Fruit fly (Drosophila melanogaster) ovary, adult (tissue): ENCODE data around the gene CG11857.

ENCODE experiments used
- CG17801 ChIP-seq: fragments of 200-800 bp; optimal IDR thresholded peaks from 2 replicates; lab custom pipeline; 2019; ENCODE audit warnings: missing biosample characterization, mild to moderate bottlenecking, missing genetic modification characterization, moderate library complexity; ENCODE audit not compliant: partially characterized antibody

Gene CG11857

DNA sequence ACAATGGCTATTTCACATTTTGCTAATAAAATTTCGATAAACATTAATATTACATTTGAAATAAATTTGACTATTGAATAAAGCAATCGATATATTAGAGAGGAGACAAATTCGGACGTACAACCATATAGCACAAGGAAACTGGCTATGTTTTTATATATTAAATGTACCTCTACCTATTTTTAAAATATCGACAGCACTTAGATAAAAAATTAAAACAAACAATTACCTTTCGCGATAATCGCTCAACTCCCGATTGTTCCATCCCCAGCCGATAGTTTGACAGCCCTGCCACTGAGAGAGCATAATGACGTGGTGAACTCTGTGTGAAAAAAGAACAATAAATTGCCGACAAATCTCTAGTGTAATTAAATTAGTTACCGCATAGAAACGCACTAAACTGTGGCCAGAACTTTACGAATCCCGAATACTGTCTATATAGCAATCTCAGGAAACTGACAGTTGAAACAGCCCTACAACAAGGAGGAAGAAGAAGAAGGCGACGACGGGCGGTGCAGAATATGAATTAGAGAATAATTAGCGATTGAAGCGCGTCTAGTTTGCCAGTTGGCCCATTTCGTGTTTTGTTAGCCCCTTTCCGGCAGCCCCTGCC is at the start of gene CG11857:
Gene CG11857 (plus strand): TSS at position 271 of the 613 bp plus-strand sequence.
- peak; percentile 97 for TF ChIP-seq CG17801

dm6 chr3R:25209207-25209606 is 49.5 kb upstream of the CG11857 start:
- TF ChIP-seq CG17801 = no peak

DNA sequence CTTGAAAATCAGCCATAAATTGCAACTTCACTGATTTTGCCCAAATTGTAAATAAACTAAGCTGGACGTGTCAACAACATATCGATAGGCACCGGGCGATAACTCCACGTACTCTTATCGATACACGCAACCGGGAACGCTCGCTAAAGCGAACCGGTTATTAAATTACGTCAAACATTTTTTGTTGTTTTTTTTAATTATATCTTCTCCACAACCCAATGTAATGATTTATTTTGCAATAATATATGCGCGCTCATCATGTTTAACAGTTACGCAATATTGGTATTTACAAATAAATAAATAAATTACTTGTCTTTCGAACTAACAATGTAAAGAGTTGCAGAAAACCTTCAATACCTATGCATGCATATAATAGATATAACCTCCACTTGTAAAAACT is 43.6 kb upstream of the CG11857 start, which contains the start of gene Saysd1:
Gene Saysd1 (minus strand): TSS at position 66 of the 400 bp plus-strand sequence.
- peak; percentile 41 for TF ChIP-seq CG17801

DNA sequence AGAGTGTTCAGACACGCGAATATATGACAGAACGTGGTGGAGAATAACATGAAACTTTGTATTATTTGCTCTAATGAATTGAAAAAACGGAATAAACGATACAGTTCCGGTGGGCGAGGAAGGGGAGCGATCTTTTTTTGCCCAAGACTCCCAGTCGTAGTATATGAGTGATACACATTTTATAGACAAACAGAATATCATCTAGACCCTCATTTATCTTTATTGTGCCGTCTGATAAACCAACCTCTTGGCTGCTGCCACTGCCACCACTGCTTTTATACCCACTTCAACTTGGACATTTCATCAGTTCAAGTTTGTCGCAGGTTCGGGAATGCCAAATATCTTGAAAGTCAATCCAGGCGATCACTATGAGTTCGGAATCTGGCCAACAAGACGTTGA is 42.7 kb upstream of the CG11857 start, which contains the start of gene CG31106:
Gene CG31106 (plus strand): TSS at position 301 of the 400 bp plus-strand sequence.
- TF ChIP-seq CG17801 = no peak

DNA sequence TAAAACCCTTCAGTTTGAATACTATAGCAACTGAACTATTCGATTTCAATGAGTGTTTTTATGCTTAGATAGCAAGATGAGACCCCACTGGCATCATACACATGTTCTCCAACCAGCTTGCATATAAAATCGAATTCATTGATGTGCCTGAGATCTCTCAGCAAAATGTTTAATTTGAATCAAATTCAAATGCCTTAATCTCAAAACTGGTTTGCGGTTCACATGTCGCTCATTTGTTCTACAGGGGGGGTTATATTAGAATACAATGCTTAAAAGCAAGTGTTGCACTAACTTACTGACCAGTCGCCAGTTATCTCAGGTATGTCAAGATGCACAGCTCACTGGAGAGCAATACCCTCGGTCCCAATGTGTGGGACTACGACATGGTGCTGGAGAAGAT is 39.7 kb upstream of the CG11857 start, which contains the start of gene CG31103:
Gene CG31103 (plus strand): TSS at position 301 of the 400 bp plus-strand sequence.
- no peak for TF ChIP-seq CG17801

- TF ChIP-seq CG17801 = peak; percentile 0
Observed at dm6 chr3R:25221203-25221807, 37.4 kb upstream of the CG11857 start, which contains the start of gene Alg9. Alg9 (plus strand) TSS chr3R:25221589.

DNA sequence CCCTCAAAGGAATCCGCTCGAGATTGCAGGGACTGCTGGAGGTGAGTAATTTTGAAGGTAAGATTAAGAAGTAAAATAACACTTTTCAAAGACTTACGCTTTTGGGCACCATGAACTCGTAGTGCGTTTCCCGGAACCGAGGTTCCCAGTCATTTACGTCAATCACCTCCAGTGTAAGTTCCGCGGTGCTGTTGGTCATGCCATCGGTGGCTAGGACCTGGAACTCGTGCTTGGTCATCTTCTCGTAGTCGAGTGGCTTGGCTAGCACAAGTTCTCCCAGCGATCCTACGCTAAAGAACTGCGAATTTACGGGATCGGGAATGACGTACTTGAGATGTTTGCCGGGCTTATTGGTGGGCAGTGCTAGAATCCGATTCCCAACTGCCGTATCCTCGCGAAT is 33.2 kb upstream of the CG11857 start:
- TF ChIP-seq CG17801 = no peak

DNA sequence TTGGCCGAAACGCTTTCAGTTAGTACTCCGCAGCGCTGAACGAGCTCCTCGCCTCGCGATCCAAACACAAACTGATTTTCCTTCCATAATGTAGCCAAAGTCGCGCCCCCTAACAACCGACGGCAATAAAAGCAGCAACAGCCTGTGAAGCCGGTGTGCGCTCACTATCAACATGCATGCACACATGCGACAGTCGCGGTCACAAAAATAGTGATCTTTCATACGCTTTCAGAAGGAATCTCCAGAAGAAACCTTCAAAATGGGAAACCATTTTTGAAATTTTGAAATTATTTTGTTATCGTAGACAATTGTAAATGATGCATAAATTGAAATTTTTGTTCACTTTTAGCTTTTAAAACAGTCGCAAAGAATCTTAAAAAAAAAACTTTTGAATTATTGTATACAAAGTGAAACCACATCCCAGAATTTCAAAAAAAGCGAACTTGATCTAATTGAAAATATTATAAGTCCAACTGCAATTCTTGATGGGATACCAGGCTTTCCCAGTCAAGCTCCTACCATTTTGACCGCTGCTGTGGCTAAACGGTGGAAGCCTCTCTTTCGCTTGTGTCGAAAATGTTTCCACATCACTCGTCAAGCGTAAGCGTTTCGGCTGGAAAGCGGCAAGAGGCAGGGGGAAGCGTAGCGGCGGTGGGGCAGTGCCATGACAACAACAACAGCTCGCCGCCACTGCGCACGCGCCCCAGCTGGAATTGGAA is 26.3 kb upstream of the CG11857 start, which contains the start of gene Cad96Cb:
Gene Cad96Cb (minus strand): TSS at position 51 of the 719 bp plus-strand sequence.
- peak; percentile 6 for TF ChIP-seq CG17801

DNA sequence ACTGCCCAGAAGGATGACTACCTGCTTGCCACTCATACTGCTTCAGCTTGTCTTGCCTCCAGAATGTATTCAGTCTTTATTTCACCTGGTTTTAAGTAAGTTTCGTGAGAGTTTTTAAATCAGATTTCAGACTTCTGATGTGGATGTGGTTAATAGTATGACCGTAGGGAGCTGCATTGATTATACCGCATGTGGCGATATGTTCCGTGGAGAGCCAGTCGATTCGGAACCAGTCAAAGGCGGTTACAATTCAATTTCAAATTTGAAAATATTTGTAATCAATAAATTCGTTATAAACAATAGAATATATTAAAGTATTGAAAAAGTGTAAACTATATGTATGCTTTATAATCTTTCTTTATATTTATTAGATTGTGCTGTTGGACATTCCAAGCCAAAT is 23.3 kb upstream of the CG11857 start, which contains the start of gene Sil1:
Gene Sil1 (minus strand): TSS at position 168 of the 400 bp plus-strand sequence.
- peak; percentile 29 for TF ChIP-seq CG17801

DNA sequence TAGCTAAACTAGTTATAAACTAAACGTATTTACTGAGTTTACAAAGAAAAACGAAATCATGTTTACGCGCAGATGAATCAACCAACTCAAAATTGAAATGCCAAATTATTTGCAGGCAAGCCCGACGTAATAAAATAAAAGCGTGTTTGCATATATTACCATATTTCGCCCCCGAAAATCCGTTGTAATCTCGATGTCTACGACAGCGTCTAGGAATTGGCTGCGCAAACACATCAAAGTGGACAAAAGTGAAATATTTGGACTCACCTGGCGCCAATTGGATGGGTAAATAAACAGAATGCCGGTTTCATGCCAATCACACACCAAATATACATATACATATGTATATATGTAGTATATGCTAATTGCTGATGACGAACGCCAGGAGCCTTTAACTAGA is 22.6 kb upstream of the CG11857 start:
- no peak for TF ChIP-seq CG17801

- no peak for TF ChIP-seq CG17801
Observed at dm6 chr3R:25237314-25237713, 21.4 kb upstream of the CG11857 start, which contains the start of gene Jhbp7. Jhbp7 (plus strand) TSS chr3R:25237614.

DNA sequence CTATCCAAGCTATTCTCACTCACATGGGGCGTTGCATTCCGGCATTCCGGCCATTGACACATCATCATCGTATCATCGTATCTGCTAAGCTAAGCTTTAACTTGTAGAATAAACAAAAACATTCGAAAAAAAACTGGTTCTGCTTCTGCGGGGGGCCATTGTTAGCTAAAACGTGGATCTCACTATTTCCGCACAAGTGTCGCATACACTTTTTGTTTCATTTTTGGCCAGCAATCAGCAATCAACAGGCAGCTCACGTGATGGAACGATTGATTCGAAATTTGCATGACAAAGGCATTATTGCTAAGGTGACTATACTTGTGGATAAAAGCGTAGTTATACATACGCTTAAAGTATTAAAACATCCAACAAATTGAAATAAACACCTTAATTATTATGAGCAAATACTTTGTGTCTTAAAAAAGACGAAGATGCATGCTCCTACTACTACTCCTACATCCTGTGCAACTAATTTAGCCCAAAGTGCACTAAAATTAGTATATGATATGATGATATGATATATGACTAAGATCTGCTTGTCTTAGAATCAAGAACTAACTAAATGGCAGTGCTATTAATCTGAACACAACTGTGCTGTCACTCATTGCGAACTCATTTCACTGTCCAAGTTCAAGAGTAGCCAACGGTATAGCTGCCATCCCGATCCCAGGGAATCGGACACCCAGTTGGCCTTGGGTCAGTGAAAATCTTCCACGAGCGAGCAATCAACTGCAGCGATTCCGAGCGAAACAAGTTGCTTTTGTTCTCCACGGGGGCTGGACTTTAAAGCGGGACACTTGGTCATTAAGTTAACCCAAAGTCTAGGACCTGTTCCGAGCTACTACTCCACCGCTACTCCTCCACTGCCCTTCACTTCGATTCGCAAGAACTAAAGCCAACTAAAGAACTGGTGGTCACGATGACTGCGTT is 19.7 kb upstream of the CG11857 start:
- no peak for TF ChIP-seq CG17801

DNA sequence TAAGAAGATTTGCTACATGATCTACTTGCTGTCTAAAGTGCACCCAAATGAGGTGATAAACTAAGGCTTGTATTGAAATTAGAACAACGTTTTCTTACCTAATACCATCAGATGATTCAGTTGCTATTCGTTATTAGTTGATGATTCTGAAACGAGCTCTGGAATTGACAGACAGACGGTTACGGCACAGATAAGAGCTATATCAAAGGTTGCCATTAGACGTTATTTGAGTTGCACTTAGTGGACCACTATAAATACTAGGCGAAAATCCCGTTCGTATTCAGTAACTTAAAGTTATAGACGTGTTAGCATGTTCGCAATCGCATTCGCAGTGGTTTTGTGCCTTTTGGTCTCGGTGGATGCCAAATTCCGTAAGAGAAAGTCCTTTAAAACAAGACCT is 18.8 kb upstream of the CG11857 start, which contains the start of gene to:
Gene to (plus strand): TSS at position 301 of the 400 bp plus-strand sequence.
- TF ChIP-seq CG17801 = no peak

DNA sequence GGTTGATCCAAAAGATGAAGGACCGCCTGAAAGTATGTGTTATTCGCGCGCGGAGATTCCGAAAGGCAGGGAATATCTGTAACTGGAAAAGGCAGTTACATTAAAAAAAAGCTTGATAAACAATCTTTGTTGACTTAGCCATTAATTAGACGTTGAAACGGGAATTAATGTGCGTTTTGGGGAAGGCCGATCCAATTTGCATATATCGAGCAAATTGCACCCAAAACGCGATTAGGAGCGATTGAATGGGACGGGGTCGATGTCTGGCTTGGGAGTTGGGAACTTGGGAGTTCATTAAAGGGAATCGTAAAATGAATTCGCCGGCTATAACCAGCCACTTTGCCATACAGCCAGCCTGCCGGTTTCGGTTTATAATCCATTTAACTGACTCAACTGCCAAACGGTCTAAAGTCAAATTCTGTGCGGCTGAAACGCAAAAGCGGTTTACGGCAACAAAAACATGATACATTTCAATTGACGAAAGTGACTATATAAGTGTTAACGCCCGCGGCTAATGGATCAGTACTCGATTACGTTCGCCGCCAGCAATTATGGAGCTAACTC is 17.1 kb upstream of the CG11857 start, which contains the start of gene CG11854:
Gene CG11854 (plus strand): TSS at position 514 of the 564 bp plus-strand sequence.
- TF ChIP-seq CG17801 = no peak

dm6 chr3R:25245052-25245813 is 13.5 kb upstream of the CG11857 start, which contains the start of gene bam:
bam (minus strand) TSS chr3R:25245109.
- no peak for TF ChIP-seq CG17801
